Fruit fly (Drosophila melanogaster): ENCODE results near the gene CG18259.

Gene CG18259

DNA sequence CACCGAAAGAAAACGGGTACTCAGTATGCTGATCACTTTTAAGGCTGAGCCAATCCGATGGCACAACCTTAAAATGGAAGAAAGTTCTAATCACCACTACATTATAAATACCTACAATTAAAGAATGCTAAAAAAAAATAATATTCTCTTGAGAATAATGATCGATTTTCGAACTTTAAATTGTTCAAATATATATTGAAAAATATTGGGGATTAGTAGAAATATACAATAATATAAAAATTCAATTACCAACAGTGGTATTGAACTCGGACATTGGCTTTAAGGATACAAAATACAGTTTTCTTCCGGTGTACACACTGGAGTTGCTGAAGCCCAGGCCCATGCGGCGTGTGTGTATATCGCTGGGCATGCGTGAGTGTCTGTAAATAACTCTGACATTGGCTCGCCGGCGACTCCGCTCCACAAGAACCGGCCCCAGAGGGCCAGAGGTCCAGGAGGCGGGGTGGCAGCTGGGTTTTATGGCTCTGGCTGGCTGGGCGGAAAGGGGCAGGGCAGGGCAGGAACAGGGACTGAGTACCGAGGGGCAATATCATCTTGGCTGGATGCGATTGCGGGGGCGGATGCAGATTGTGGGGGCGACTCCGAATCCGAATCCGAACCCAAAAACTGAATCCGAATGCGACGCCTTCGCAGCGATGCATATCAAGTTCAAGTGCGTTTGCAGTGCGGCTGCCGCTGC, 7.3 kb downstream of the CG18259 start (continued):
- no peak for TF ChIP-seq slbo (GFP tag; IDR thresholded peaks at IDR 0.05)
- no peak for TF ChIP-seq CG15011 (GFP tag; optimal IDR thresholded peaks at IDR 0.05)
- TF ChIP-seq grau (tag; optimal IDR thresholded peaks at IDR 0.05): peak; percentile 72
- peak; percentile 79 for TF ChIP-seq CG7839 (tag; optimal IDR thresholded peaks at IDR 0.05)
- TF ChIP-seq CG4617 (GFP tag; optimal IDR thresholded peaks at IDR 0.05; ENCODE audit: borderline replicate concordance): no peak
- no peak for TF ChIP-seq Hand (GFP tag; optimal IDR thresholded peaks at IDR 0.05)
- no peak for TF ChIP-seq CG6272 (GFP tag; IDR thresholded peaks at IDR 0.05)
- TF ChIP-seq CG6689 (GFP tag; IDR thresholded peaks at IDR 0.05): peak; percentile 31
- TF ChIP-seq da (GFP tag; optimal IDR thresholded peaks at IDR 0.05): no peak
- TF ChIP-seq chif (GFP tag; optimal IDR thresholded peaks at IDR 0.05): peak in 1 of 2 experiments; percentile 55
- TF ChIP-seq pita (GFP tag; optimal IDR thresholded peaks at IDR 0.05): no peak
- peak; percentile 38; the same call in 2 of the 3 replicates for TF ChIP-seq zfh1 (GFP tag; IDR thresholded peaks at IDR 0.05)
- no peak for TF ChIP-seq CG5245 (GFP tag; optimal IDR thresholded peaks at IDR 0.05)
- TF ChIP-seq CG4820 (GFP tag; optimal IDR thresholded peaks at IDR 0.05): peak; percentile 35
- no peak for TF ChIP-seq gt (GFP tag; IDR thresholded peaks at IDR 0.05)
- TF ChIP-seq CG12219 (GFP tag; optimal IDR thresholded peaks at IDR 0.05): peak; percentile 47
- TF ChIP-seq ci (GFP tag; IDR thresholded peaks at IDR 0.05): 0 out of 3 replicates have a peak, but pooled peaks have one; percentile 48
- no peak for TF ChIP-seq seq (GFP tag; IDR thresholded peaks at IDR 0.05)
- TF ChIP-seq esg (GFP tag; conservative IDR thresholded peaks at IDR 0.05): peak; percentile 49
- TF ChIP-seq ATbp (GFP tag; optimal IDR thresholded peaks at IDR 0.05): peak; percentile 61
- TF ChIP-seq CG1792 (GFP tag; optimal IDR thresholded peaks at IDR 0.05): no peak
- TF ChIP-seq CG4404 (GFP tag; IDR thresholded peaks at IDR 0.05): no peak
- TF ChIP-seq Rx (GFP tag; IDR thresholded peaks at IDR 0.05): no peak
- TF ChIP-seq pb (GFP tag; optimal IDR thresholded peaks at IDR 0.05): no peak
- no peak for TF ChIP-seq gro (GFP tag; optimal IDR thresholded peaks at IDR 0.05)
- TF ChIP-seq CG2116 (GFP tag; optimal IDR thresholded peaks at IDR 0.05): peak; percentile 28
- no peak for TF ChIP-seq Poxn (GFP tag; IDR thresholded peaks at IDR 0.05)
- no peak for TF ChIP-seq sob (GFP tag; IDR thresholded peaks at IDR 0.05)
- no peak for TF ChIP-seq crp (GFP tag; optimal IDR thresholded peaks at IDR 0.05)
- peak in 1 of 2 experiments; percentile 68 for TF ChIP-seq Eip74EF (GFP tag; optimal IDR thresholded peaks at IDR 0.05)
- no peak for TF ChIP-seq tgo (GFP tag; IDR thresholded peaks at IDR 0.05)
- no peak for TF ChIP-seq Ada2b (GFP tag; IDR thresholded peaks at IDR 0.05)
- 0 out of 2 replicates have a peak, but pooled peaks have one; percentile 19 for TF ChIP-seq CG32767 (GFP tag; IDR thresholded peaks at IDR 0.05)
- TF ChIP-seq CG10147 (GFP tag; optimal IDR thresholded peaks at IDR 0.05): no peak
- no peak for TF ChIP-seq CG6813 (GFP tag; optimal IDR thresholded peaks at IDR 0.05)
- TF ChIP-seq Oli (tag; optimal IDR thresholded peaks at IDR 0.05): peak; percentile 71
- peak; percentile 21 for TF ChIP-seq tap (tag; optimal IDR thresholded peaks at IDR 0.05)
- peak; percentile 48 for TF ChIP-seq org-1 (GFP tag; optimal IDR thresholded peaks at IDR 0.05)
- no peak for TF ChIP-seq HmgD (GFP tag; optimal IDR thresholded peaks at IDR 0.05)
- peak; percentile 30; the same call in 1 of the 2 replicates for TF ChIP-seq sisA (GFP tag; IDR thresholded peaks at IDR 0.05)
- peak; percentile 62 for TF ChIP-seq Nf-YB (GFP tag; optimal IDR thresholded peaks at IDR 0.05)
- no peak for TF ChIP-seq CG10565 (GFP tag; optimal IDR thresholded peaks at IDR 0.05)
- peak; percentile 3 for TF ChIP-seq CG12155 (GFP tag; optimal IDR thresholded peaks at IDR 0.05)
- TF ChIP-seq CG13624 (GFP tag; optimal IDR thresholded peaks at IDR 0.05): no peak
- TF ChIP-seq vvl (GFP tag; IDR thresholded peaks at IDR 0.05): peak; percentile 39; the same call in 1 of the 2 replicates
- no peak for TF ChIP-seq CG7745 (tag; optimal IDR thresholded peaks at IDR 0.05)
- peak; percentile 68 for TF ChIP-seq CG16815 (GFP tag; optimal IDR thresholded peaks at IDR 0.05)
- peak in 1 of 2 experiments; percentile 19 for TF ChIP-seq Pdp1 (GFP tag; optimal IDR thresholded peaks at IDR 0.05)
- TF ChIP-seq hth (optimal IDR thresholded peaks at IDR 0.05): no peak
- no peak for TF ChIP-seq Ets97D (GFP tag; optimal IDR thresholded peaks at IDR 0.05)

Measured in whole organism, embryonic.